Fruit fly (Drosophila melanogaster) whole organism, prepupa: ENCODE data around the gene CG32564.

Source experiments
- CG16779 ChIP-seq: fragments of 200-800 bp; sonication (Bioruptor generic); optimal IDR thresholded peaks from 3 replicates; lab custom pipeline; 2017; ENCODE audit warnings: missing biosample characterization, mild to moderate bottlenecking, missing genetic modification characterization
- CG31627 ChIP-seq: fragments of 200-800 bp; sonication (Bioruptor generic); optimal IDR thresholded peaks from 3 replicates; lab custom pipeline; 2016; ENCODE audit warnings: missing biosample characterization, missing genetic modification characterization
- CG34406 ChIP-seq: fragments of 200-800 bp; sonication (Bioruptor generic); optimal IDR thresholded peaks from 3 replicates; lab custom pipeline; 2016; ENCODE audit warnings: missing biosample characterization, missing genetic modification characterization
- CG4318 ChIP-seq: fragments of 200-800 bp; sonication (Bioruptor generic); optimal IDR thresholded peaks from 3 replicates; lab custom pipeline; 2017; ENCODE audit warnings: missing biosample characterization, mild to moderate bottlenecking, missing genetic modification characterization
- CG6163 ChIP-seq: fragments of 200-800 bp; sonication (Bioruptor generic); IDR thresholded peaks from 3 replicates; pipeline ENCODE4 v1.3.6; 2022; ENCODE audit warnings: missing biosample characterization, missing genetic modification characterization
- CG6792 ChIP-seq: fragments of 200-800 bp; sonication (Bioruptor generic); optimal IDR thresholded peaks from 3 replicates; lab custom pipeline; 2016; ENCODE audit warnings: missing biosample characterization, missing genetic modification characterization
- CG7368 ChIP-seq: fragments of 200-800 bp; sonication (Bioruptor generic); optimal IDR thresholded peaks from 3 replicates; lab custom pipeline; 2016; ENCODE audit warnings: missing biosample characterization, missing genetic modification characterization
- Eip75B ChIP-seq: fragments of 200-800 bp; sonication (Bioruptor generic); optimal IDR thresholded peaks from 3 replicates; lab custom pipeline; 2016; ENCODE audit warnings: missing biosample characterization, missing genetic modification characterization
- Hr4 ChIP-seq: fragments of 200-800 bp; sonication (Bioruptor generic); optimal IDR thresholded peaks from 3 replicates; lab custom pipeline; 2016; ENCODE audit warnings: missing biosample characterization, missing genetic modification characterization
- Sox14 ChIP-seq: fragments of 200-800 bp; sonication (Bioruptor generic); optimal IDR thresholded peaks from 3 replicates; lab custom pipeline; 2016; ENCODE audit warnings: missing biosample characterization, missing genetic modification characterization
- acj6 ChIP-seq: fragments of 200-800 bp; sonication (Bioruptor generic); optimal IDR thresholded peaks from 3 replicates; lab custom pipeline; 2016; ENCODE audit warnings: missing biosample characterization, missing genetic modification characterization

DNA sequence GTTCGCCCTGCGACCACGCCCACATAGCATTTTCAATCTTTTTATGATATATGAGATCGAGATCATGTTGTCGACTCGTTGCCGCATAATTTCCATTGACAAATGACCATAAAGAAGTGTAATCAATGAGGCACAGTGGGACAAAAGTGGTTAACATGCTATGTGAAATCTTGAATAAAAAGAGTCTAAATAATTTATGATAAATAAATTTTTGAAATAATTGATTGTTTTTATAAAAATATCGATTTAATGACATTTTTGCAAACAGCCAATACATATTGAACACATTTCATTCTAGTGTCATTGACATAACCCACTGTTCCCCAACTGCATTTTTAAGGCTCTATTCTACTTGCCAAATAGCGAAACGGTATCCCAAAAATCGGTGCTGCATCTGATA is 18.7 kb upstream of the CG32564 start:
- peak; percentile 41 for TF ChIP-seq CG6792 (GFP tag; lab: Kevin White, UChicago)
- no peak for TF ChIP-seq CG16779
- peak; percentile 58; the same call in 2 of the 3 replicates for TF ChIP-seq CG6163 (GFP tag; lab: Robert Waterston, UW)
- no peak for TF ChIP-seq Eip75B
- peak; percentile 58 for TF ChIP-seq CG34406 (GFP tag; lab: Kevin White, UChicago)
- TF ChIP-seq CG7368 = peak; percentile 8
- no peak for TF ChIP-seq Hr4 (GFP tag; lab: Kevin White, UChicago)
- TF ChIP-seq Sox14 (GFP tag; lab: Kevin White, UChicago) = peak; percentile 19
- peak; percentile 53 for TF ChIP-seq acj6 (GFP tag; lab: Kevin White, UChicago)
- TF ChIP-seq CG31627 (GFP tag; lab: Kevin White, UChicago) = no peak
- peak; percentile 2 for TF ChIP-seq CG4318 (GFP tag; lab: Kevin White, UChicago)
